Worm (Caenorhabditis elegans): Measurements from ENCODE around the gene srz-99.

Gene srz-99

ce11 chrV:16729961-16730360 lies at the start of gene srz-99:
Gene srz-99 (plus strand): TSS chrV:16730261.
- no peak for TF ChIP-seq Y22D7AL.16 (tag; optimal IDR thresholded peaks at IDR 0.05)
- no peak for TF ChIP-seq ceh-45 (GFP tag; IDR thresholded peaks at IDR 0.05)
- TF ChIP-seq unc-42 (tag; optimal IDR thresholded peaks at IDR 0.05): no peak
- no peak for TF ChIP-seq sox-2 (GFP tag; IDR thresholded peaks at IDR 0.05)
- no peak for TF ChIP-seq fkh-6 (tag; optimal IDR thresholded peaks at IDR 0.05)
- no peak for TF ChIP-seq ahr-1 (tag; optimal IDR thresholded peaks at IDR 0.05)
- no peak for TF ChIP-seq mec-3 (tag; optimal IDR thresholded peaks at IDR 0.05; ENCODE audit: borderline replicate concordance)
- TF ChIP-seq pha-4 (tag; optimal IDR thresholded peaks at IDR 0.05): no peak
- TF ChIP-seq ref-2 (tag; optimal IDR thresholded peaks at IDR 0.05): no peak
- no peak for TF ChIP-seq ceh-24 (tag; optimal IDR thresholded peaks at IDR 0.05)
- TF ChIP-seq pqm-1 (tag; optimal IDR thresholded peaks at IDR 0.05): no peak
- no peak for TF ChIP-seq dmd-4 (tag; optimal IDR thresholded peaks at IDR 0.05; ENCODE audit: borderline replicate concordance)
- TF ChIP-seq ttx-3 (tag; optimal IDR thresholded peaks at IDR 0.05): no peak
- TF ChIP-seq nhr-232 (tag; optimal IDR thresholded peaks at IDR 0.05): no peak
- TF ChIP-seq unc-86 (tag; optimal IDR thresholded peaks at IDR 0.05): no peak
- TF ChIP-seq ceh-22 (tag; optimal IDR thresholded peaks at IDR 0.05): no peak
- TF ChIP-seq unc-3 (GFP tag; conservative IDR thresholded peaks at IDR 0.05): no peak
- no peak for TF ChIP-seq unc-3 (tag; optimal IDR thresholded peaks at IDR 0.05)

- no peak for TF ChIP-seq unc-42 (tag; optimal IDR thresholded peaks at IDR 0.05)
- no peak for TF ChIP-seq hlh-30 (tag; optimal IDR thresholded peaks at IDR 0.05; ENCODE audit: insufficient read depth)
- no peak for TF ChIP-seq Y22D7AL.16 (tag; optimal IDR thresholded peaks at IDR 0.05)
- no peak for TF ChIP-seq elt-4 (tag; optimal IDR thresholded peaks at IDR 0.05)
- TF ChIP-seq ets-4 (tag; optimal IDR thresholded peaks at IDR 0.05): no peak
- TF ChIP-seq ceh-18 (tag; optimal IDR thresholded peaks at IDR 0.05): no peak
- no peak for TF ChIP-seq pat-9 (tag; optimal IDR thresholded peaks at IDR 0.05)
- no peak for TF ChIP-seq ceh-34 (tag; optimal IDR thresholded peaks at IDR 0.05)
- TF ChIP-seq lin-11 (tag; optimal IDR thresholded peaks at IDR 0.05): no peak
- no peak for TF ChIP-seq hlh-13 (GFP tag; optimal IDR thresholded peaks at IDR 0.05)
- no peak for TF ChIP-seq T23F11.4 (GFP tag; optimal IDR thresholded peaks at IDR 0.05)
- no peak for TF ChIP-seq unc-3 (GFP tag; conservative IDR thresholded peaks at IDR 0.05)
- TF ChIP-seq unc-3 (tag; optimal IDR thresholded peaks at IDR 0.05): no peak
- TF ChIP-seq dmd-4 (tag; optimal IDR thresholded peaks at IDR 0.05; ENCODE audit: borderline replicate concordance): no peak
- TF ChIP-seq fkh-10 (GFP tag; optimal IDR thresholded peaks at IDR 0.05): no peak
- TF ChIP-seq ama-1 (optimal IDR thresholded peaks at IDR 0.05): no peak
- no peak for TF ChIP-seq ref-2 (tag; optimal IDR thresholded peaks at IDR 0.05)
- no peak for TF ChIP-seq che-1 (tag; optimal IDR thresholded peaks at IDR 0.05)
- no peak for TF ChIP-seq unc-55 (GFP tag; optimal IDR thresholded peaks at IDR 0.05)
These were observed 47.2 kb upstream of the srz-99 start, which contains the start of gene srw-36 for ce11 chrV:16682886-16683285. Gene srw-36 (plus strand): TSS chrV:16683186.

ce11 chrV:16683359-16683758 lies 46.7 kb upstream of the srz-99 start:
- no peak for TF ChIP-seq tbx-2 (tag; optimal IDR thresholded peaks at IDR 0.05)
- no peak for TF ChIP-seq hlh-15 (tag; optimal IDR thresholded peaks at IDR 0.05)
- no peak for TF ChIP-seq hlh-13 (GFP tag; optimal IDR thresholded peaks at IDR 0.05)
- no peak for TF ChIP-seq ceh-30 (tag; optimal IDR thresholded peaks at IDR 0.05)
- TF ChIP-seq lim-6 (tag; optimal IDR thresholded peaks at IDR 0.05): no peak
- no peak for TF ChIP-seq mec-3 (tag; optimal IDR thresholded peaks at IDR 0.05; ENCODE audit: borderline replicate concordance)
- TF ChIP-seq ceh-6 (GFP tag; optimal IDR thresholded peaks at IDR 0.05): no peak
- no peak for TF ChIP-seq ceh-48 (tag; optimal IDR thresholded peaks at IDR 0.05)
- no peak for TF ChIP-seq ceh-2 (tag; optimal IDR thresholded peaks at IDR 0.05)
- TF ChIP-seq ttx-3 (tag; optimal IDR thresholded peaks at IDR 0.05): no peak
- TF ChIP-seq ceh-19 (GFP tag; optimal IDR thresholded peaks at IDR 0.05): no peak
- no peak for TF ChIP-seq ama-1 (optimal IDR thresholded peaks at IDR 0.05)
- TF ChIP-seq fkh-10 (GFP tag; optimal IDR thresholded peaks at IDR 0.05): no peak
- TF ChIP-seq C38D4.7 (GFP tag; optimal IDR thresholded peaks at IDR 0.05): no peak
